Worm (Caenorhabditis elegans) whole organism, L1 larva: ENCODE results near the gene F53C3.3.

ENCODE experiments used
- aly-2 ChIP-seq: fragments of 150-350 bp; optimal IDR thresholded peaks from 2 replicates; lab custom pipeline; 2014; ENCODE audit warnings: missing biosample characterization, missing genetic modification characterization
- dpl-1 ChIP-seq, 3 experiments: fragments of 150-350 bp in 2 of 3; sonication (generic microtip) in 1 of 3; optimal IDR thresholded peaks; 2 replicates each; lab custom pipeline; 2014 to 2017; ENCODE audit warnings: missing biosample characterization in 3 of 3, missing genetic modification characterization in 3 of 3, missing genetic modification reagents in 3 of 3
- elt-3 ChIP-seq, 6 experiments: fragments of 150-350 bp in 1 of 6; sonication (generic microtip); optimal IDR thresholded peaks; 2 replicates each; lab custom pipeline; 2017 to 2018; ENCODE audit warnings: missing biosample characterization in 6 of 6, missing genetic modification characterization in 6 of 6, inconsistent platforms in 1 of 6
- fos-1 ChIP-seq: fragments of 150-350 bp; optimal IDR thresholded peaks from 2 replicates; lab custom pipeline; 2014; ENCODE audit warnings: missing biosample characterization, missing genetic modification characterization
- lin-35 ChIP-seq, 2 experiments: fragments of 150-350 bp; optimal IDR thresholded peaks; 2 replicates each; lab custom pipeline; 2014; ENCODE audit warnings: missing biosample characterization in 2 of 2, missing genetic modification characterization in 2 of 2, missing genetic modification reagents in 2 of 2
- mep-1 ChIP-seq: fragments of 150-350 bp; optimal IDR thresholded peaks from 2 replicates; lab custom pipeline; 2014; ENCODE audit warnings: missing biosample characterization, missing genetic modification characterization
- nhr-11 ChIP-seq: fragments of 150-350 bp; optimal IDR thresholded peaks from 2 replicates; lab custom pipeline; 2014; ENCODE audit warnings: missing biosample characterization, missing genetic modification characterization
- nhr-28 ChIP-seq: fragments of 150-350 bp; optimal IDR thresholded peaks from 2 replicates; lab custom pipeline; 2014; ENCODE audit warnings: missing biosample characterization, missing genetic modification characterization
- pqm-1 ChIP-seq: sonication (generic microtip); optimal IDR thresholded peaks from 3 replicates; lab custom pipeline; 2017; ENCODE audit warnings: missing biosample characterization, missing genetic modification characterization
- unc-98 ChIP-seq: fragments of 200-800 bp; sonication (Bioruptor generic); IDR thresholded peaks from 2 replicates; pipeline ENCODE4 v1.3.6; 2022; ENCODE audit warnings: missing genetic modification characterization, missing compliant biosample characterization

- TF ChIP-seq nhr-28 (tag; lab: Kevin White, UChicago) (no peak), dpl-1 (GFP tag; optimal IDR thresholded peaks at IDR 0.05; lab: Kevin White, UChicago) (no peak), elt-3 (tag; optimal IDR thresholded peaks at IDR 0.05; lab: Kevin White, UChicago) (no peak), fos-1 (tag; lab: Kevin White, UChicago) (no peak), lin-35 (GFP tag; optimal IDR thresholded peaks at IDR 0.05; lab: Kevin White, UChicago) (no peak), pqm-1 (tag; lab: Kevin White, UChicago) (no peak), nhr-11 (tag; lab: Kevin White, UChicago) (no peak), aly-2 (tag; lab: Kevin White, UChicago) (no peak), mep-1 (tag; lab: Kevin White, UChicago) (no peak), unc-98 (GFP tag; lab: Robert Waterston, UW) (no peak)
These were observed 20.0 kb downstream of the F53C3.3 start for ce11 chrII:3922696-3923095.
